ENCODE assay signal across 2 fruit fly cellular contexts in the genomic region with DNA sequence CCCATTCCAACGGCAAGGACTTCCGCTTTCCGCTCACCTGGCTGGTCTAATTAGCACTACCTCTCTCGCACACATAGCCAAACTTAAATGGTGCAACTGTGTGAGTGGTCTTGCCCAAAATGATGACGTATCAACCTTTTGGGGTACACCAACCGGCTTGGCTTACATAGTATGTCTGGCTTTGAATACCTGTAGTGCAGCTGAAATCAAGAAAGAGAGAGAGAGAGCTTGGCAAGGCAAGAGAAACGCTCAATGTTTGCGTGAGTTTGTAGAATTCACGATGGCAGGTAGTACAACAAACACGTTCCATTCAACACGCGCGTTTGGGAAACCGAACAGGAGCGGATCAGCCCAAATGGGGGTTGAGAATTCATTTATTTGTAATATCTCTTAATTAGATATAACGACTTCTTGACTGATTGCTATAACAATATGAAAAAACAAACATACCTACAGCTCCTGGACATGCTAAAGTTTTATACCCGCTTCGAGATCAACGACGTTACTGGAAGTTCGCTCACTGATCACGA.
TF ChIP-seq lines count a peak whose summit lies in the region.

No protein-coding gene starts in this region.

TF ChIP-seq in whole organism, embryonic, 481 proteins besides CTCF, POLR2A, EP300 and RAD21 (continued from another document and continues in another):
- TF ChIP-seq az2 (GFP tag; optimal IDR thresholded peaks at IDR 0.05; lab: Kevin White, UChicago), result peak; percentile 24
- peak; percentile 88 for TF ChIP-seq kni (GFP tag; optimal IDR thresholded peaks at IDR 0.05; lab: Kevin White, UChicago)
- TF ChIP-seq Asciz (GFP tag; optimal IDR thresholded peaks at IDR 0.05; lab: Kevin White, UChicago), result no peak
- no peak for TF ChIP-seq PHDP (tag; optimal IDR thresholded peaks at IDR 0.05; lab: Kevin White, UChicago)
- TF ChIP-seq CG2889 (GFP tag; IDR thresholded peaks at IDR 0.05; lab: Robert Waterston, UW), result no peak
- TF ChIP-seq CG8281 (tag; optimal IDR thresholded peaks at IDR 0.05; lab: Kevin White, UChicago), result no peak
- TF ChIP-seq Awh (GFP tag; IDR thresholded peaks at IDR 0.05; lab: Robert Waterston, UW), result no peak
- TF ChIP-seq H15 (GFP tag; IDR thresholded peaks at IDR 0.05; lab: Robert Waterston, UW), result no peak
- no peak for TF ChIP-seq CG9215 (GFP tag; IDR thresholded peaks at IDR 0.05; lab: Robert Waterston, UW)
- TF ChIP-seq lmd (GFP tag; IDR thresholded peaks at IDR 0.05; lab: Robert Waterston, UW), result peak; percentile 26
- 0 out of 2 replicates have a peak, but pooled peaks have one; percentile 40 for TF ChIP-seq CG42726 (GFP tag; IDR thresholded peaks at IDR 0.05; lab: Robert Waterston, UW; ENCODE audit: partially characterized antibody)
- TF ChIP-seq Atf-2 (GFP tag; optimal IDR thresholded peaks at IDR 0.05; lab: Kevin White, UChicago), result no peak
- no peak for TF ChIP-seq lbe (GFP tag; optimal IDR thresholded peaks at IDR 0.05; lab: Kevin White, UChicago)
- TF ChIP-seq Jarid2 (GFP tag; optimal IDR thresholded peaks at IDR 0.05; lab: Kevin White, UChicago), result no peak
- no peak for TF ChIP-seq CG15073 (GFP tag; optimal IDR thresholded peaks at IDR 0.05; lab: Kevin White, UChicago)
- TF ChIP-seq Opbp (GFP tag; IDR thresholded peaks at IDR 0.05; lab: Robert Waterston, UW; ENCODE audit: partially characterized antibody), result peak; percentile 73; the same call in 2 of the 3 replicates
- TF ChIP-seq Bgb (GFP tag; IDR thresholded peaks at IDR 0.05; lab: Robert Waterston, UW; ENCODE audit: partially characterized antibody), result peak; percentile 52
- no peak for TF ChIP-seq CG12744 (GFP tag; optimal IDR thresholded peaks at IDR 0.05; lab: Kevin White, UChicago)
- TF ChIP-seq CG15696 (tag; optimal IDR thresholded peaks at IDR 0.05; lab: Kevin White, UChicago), result peak; percentile 23
- TF ChIP-seq slp2 (GFP tag; optimal IDR thresholded peaks at IDR 0.05; lab: Kevin White, UChicago), result no peak
- TF ChIP-seq lola (GFP tag; optimal IDR thresholded peaks at IDR 0.05; lab: Kevin White, UChicago), result no peak
- no peak for TF ChIP-seq CG12942 (GFP tag; optimal IDR thresholded peaks at IDR 0.05; lab: Kevin White, UChicago)
- no peak for TF ChIP-seq Optix (GFP tag; IDR thresholded peaks at IDR 0.05; lab: Robert Waterston, UW)
- 0 out of 3 replicates have a peak, but pooled peaks have one; percentile 19 for TF ChIP-seq Doc3 (GFP tag; IDR thresholded peaks at IDR 0.05; lab: Robert Waterston, UW; ENCODE audit: partially characterized antibody)
- TF ChIP-seq peb (GFP tag; IDR thresholded peaks at IDR 0.05; lab: Robert Waterston, UW), result no peak
- peak; percentile 8 for TF ChIP-seq CG4424 (GFP tag; optimal IDR thresholded peaks at IDR 0.05; lab: Kevin White, UChicago)
- no peak for TF ChIP-seq D19A (tag; optimal IDR thresholded peaks at IDR 0.05; lab: Kevin White, UChicago)
- TF ChIP-seq Oli (tag; optimal IDR thresholded peaks at IDR 0.05; lab: Kevin White, UChicago), result peak; percentile 32
- peak; percentile 52 for TF ChIP-seq amos (GFP tag; IDR thresholded peaks at IDR 0.05; lab: Robert Waterston, UW; ENCODE audit: partially characterized antibody)
- TF ChIP-seq cwo (GFP tag; optimal IDR thresholded peaks at IDR 0.05; lab: Kevin White, UChicago), result no peak
- TF ChIP-seq pum (GFP tag; optimal IDR thresholded peaks at IDR 0.05; lab: Kevin White, UChicago), result peak; percentile 12
- peak; percentile 30 for TF ChIP-seq CG15601 (tag; optimal IDR thresholded peaks at IDR 0.05; lab: Kevin White, UChicago)
- 0 out of 2 replicates have a peak, but pooled peaks have one; percentile 24 for TF ChIP-seq al (GFP tag; IDR thresholded peaks at IDR 0.05; lab: Robert Waterston, UW)
- peak; percentile 22 for TF ChIP-seq phol (tag; optimal IDR thresholded peaks at IDR 0.05; lab: Kevin White, UChicago)
- TF ChIP-seq gsb (GFP tag; IDR thresholded peaks at IDR 0.05; lab: Robert Waterston, UW), result no peak
- TF ChIP-seq Spps (tag; optimal IDR thresholded peaks at IDR 0.05; lab: Kevin White, UChicago), result no peak
- no peak for TF ChIP-seq Hr3 (GFP tag; optimal IDR thresholded peaks at IDR 0.05; lab: Kevin White, UChicago)
- no peak for TF ChIP-seq so (GFP tag; IDR thresholded peaks at IDR 0.05; lab: Robert Waterston, UW)
- no peak for TF ChIP-seq CG8478 (optimal IDR thresholded peaks at IDR 0.05; lab: Kevin White, UChicago)
- no peak for TF ChIP-seq hkb (optimal IDR thresholded peaks at IDR 0.05; lab: Kevin White, UChicago)
- TF ChIP-seq hkb (GFP tag; IDR thresholded peaks at IDR 0.05; lab: Robert Waterston, UW), result no peak
- TF ChIP-seq sens-2 (GFP tag; IDR thresholded peaks at IDR 0.05; lab: Robert Waterston, UW), result no peak
- peak; percentile 90 for TF ChIP-seq sens (GFP tag; lab: Kevin White, UChicago)
- TF ChIP-seq stwl (tag; optimal IDR thresholded peaks at IDR 0.05; lab: Kevin White, UChicago), result no peak
- no peak for TF ChIP-seq CG13123 (GFP tag; optimal IDR thresholded peaks at IDR 0.05; lab: Kevin White, UChicago)
- TF ChIP-seq pho (GFP tag; optimal IDR thresholded peaks at IDR 0.05; lab: Kevin White, UChicago), result no peak
- peak in 1 of 2 experiments; percentile 22 for TF ChIP-seq tll (GFP tag; optimal IDR thresholded peaks at IDR 0.05; lab: Kevin White, UChicago)
- TF ChIP-seq ato (GFP tag; IDR thresholded peaks at IDR 0.05; lab: Robert Waterston, UW; ENCODE audit: partially characterized antibody), result no peak
- TF ChIP-seq Drgx (GFP tag; IDR thresholded peaks at IDR 0.05; lab: Robert Waterston, UW), result peak; percentile 45; the same call in 1 of the 2 replicates
- no peak for TF ChIP-seq HHEX (GFP tag; optimal IDR thresholded peaks at IDR 0.05; lab: Kevin White, UChicago)
- no peak for TF ChIP-seq ara (GFP tag; IDR thresholded peaks at IDR 0.05; lab: Robert Waterston, UW)
- TF ChIP-seq mld (GFP tag; IDR thresholded peaks at IDR 0.05; lab: Robert Waterston, UW; ENCODE audit: partially characterized antibody), result no peak
- no peak for TF ChIP-seq CG10959 (GFP tag; IDR thresholded peaks at IDR 0.05; lab: Robert Waterston, UW)
- peak; percentile 45; the same call in 1 of the 2 replicates for TF ChIP-seq sna (GFP tag; IDR thresholded peaks at IDR 0.05; lab: Robert Waterston, UW; ENCODE audit: partially characterized antibody)
- no peak for TF ChIP-seq CG7987 (GFP tag; optimal IDR thresholded peaks at IDR 0.05; lab: Kevin White, UChicago)
- TF ChIP-seq CG17328 (GFP tag; IDR thresholded peaks at IDR 0.05; lab: Robert Waterston, UW), result 0 out of 2 replicates have a peak, but pooled peaks have one; percentile 24
- TF ChIP-seq NFAT (GFP tag; IDR thresholded peaks at IDR 0.05; lab: Robert Waterston, UW), result 0 out of 2 replicates have a peak, but pooled peaks have one; percentile 18
- TF ChIP-seq seq (GFP tag; IDR thresholded peaks at IDR 0.05; lab: Robert Waterston, UW), result peak; percentile 28; the same call in 1 of the 2 replicates
- no peak for TF ChIP-seq CG17829 (tag; optimal IDR thresholded peaks at IDR 0.05; lab: Kevin White, UChicago)
- TF ChIP-seq CG2199 (GFP tag; IDR thresholded peaks at IDR 0.05; lab: Robert Waterston, UW), result no peak
- 0 out of 3 replicates have a peak, but pooled peaks have one; percentile 4 for TF ChIP-seq otp (GFP tag; IDR thresholded peaks at IDR 0.05; lab: Robert Waterston, UW)

TF ChIP-seq in whole organism, prepupa, 60 proteins besides CTCF, POLR2A, EP300 and RAD21 (continued from another document):
- TF ChIP-seq CG8632 (GFP tag; optimal IDR thresholded peaks at IDR 0.05; lab: Kevin White, UChicago), result peak; percentile 3
- TF ChIP-seq OdsH (GFP tag; optimal IDR thresholded peaks at IDR 0.05; lab: Kevin White, UChicago), result no peak
- peak; percentile 63 for TF ChIP-seq eg (GFP tag; IDR thresholded peaks at IDR 0.05; lab: Robert Waterston, UW)
- no peak for TF ChIP-seq Eip75B (GFP tag; optimal IDR thresholded peaks at IDR 0.05; lab: Kevin White, UChicago)
- peak; percentile 67 for TF ChIP-seq Hr4 (GFP tag; optimal IDR thresholded peaks at IDR 0.05; lab: Kevin White, UChicago)
- peak; percentile 30 for TF ChIP-seq CG11762 (GFP tag; optimal IDR thresholded peaks at IDR 0.05; lab: Kevin White, UChicago; ENCODE audit: insufficient read depth)
- TF ChIP-seq esn (GFP tag; optimal IDR thresholded peaks at IDR 0.05; lab: Kevin White, UChicago), result no peak
- peak; percentile 67 for TF ChIP-seq CG6163 (GFP tag; IDR thresholded peaks at IDR 0.05; lab: Robert Waterston, UW)
- TF ChIP-seq spab (GFP tag; optimal IDR thresholded peaks at IDR 0.05; lab: Kevin White, UChicago), result no peak
- no peak for TF ChIP-seq CG16779 (tag; optimal IDR thresholded peaks at IDR 0.05; lab: Kevin White, UChicago)
- peak in 1 of 2 experiments; percentile 79 for TF ChIP-seq ss (GFP tag; optimal IDR thresholded peaks at IDR 0.05; lab: Kevin White, UChicago)
- no peak for TF ChIP-seq Blimp-1 (GFP tag; optimal IDR thresholded peaks at IDR 0.05; lab: Kevin White, UChicago)
- TF ChIP-seq Gug (GFP tag; IDR thresholded peaks at IDR 0.05; lab: Robert Waterston, UW), result 0 out of 2 replicates have a peak, but pooled peaks have one; percentile 25
- no peak for TF ChIP-seq CG3032 (tag; optimal IDR thresholded peaks at IDR 0.05; lab: Kevin White, UChicago)
- peak; percentile 67 for TF ChIP-seq cyc (GFP tag; optimal IDR thresholded peaks at IDR 0.05; lab: Kevin White, UChicago)
- TF ChIP-seq CG15336 (GFP tag; IDR thresholded peaks at IDR 0.05; lab: Robert Waterston, UW), result peak; percentile 29; the same call in 1 of the 2 replicates
- TF ChIP-seq fd85E (GFP tag; optimal IDR thresholded peaks at IDR 0.05; lab: Kevin White, UChicago), result no peak
- peak; percentile 61 for TF ChIP-seq CG31627 (GFP tag; optimal IDR thresholded peaks at IDR 0.05; lab: Kevin White, UChicago)
- no peak for TF ChIP-seq CG10669 (GFP tag; optimal IDR thresholded peaks at IDR 0.05; lab: Kevin White, UChicago)
- TF ChIP-seq CG1621 (tag; optimal IDR thresholded peaks at IDR 0.05; lab: Kevin White, UChicago), result no peak
- TF ChIP-seq CG6276 (GFP tag; optimal IDR thresholded peaks at IDR 0.05; lab: Kevin White, UChicago), result no peak
- no peak for TF ChIP-seq CG9139 (GFP tag; optimal IDR thresholded peaks at IDR 0.05; lab: Kevin White, UChicago)
- TF ChIP-seq CG8119 (GFP tag; IDR thresholded peaks at IDR 0.05; lab: Robert Waterston, UW), result peak; percentile 51; the same call in 1 of the 3 replicates
- no peak for TF ChIP-seq Hr38 (GFP tag; optimal IDR thresholded peaks at IDR 0.05; lab: Kevin White, UChicago)
- peak; percentile 68 for TF ChIP-seq lz (GFP tag; optimal IDR thresholded peaks at IDR 0.05; lab: Kevin White, UChicago)
- peak; percentile 79 for TF ChIP-seq CG11902 (GFP tag; optimal IDR thresholded peaks at IDR 0.05; lab: Kevin White, UChicago)
- TF ChIP-seq Sox15 (GFP tag; optimal IDR thresholded peaks at IDR 0.05; lab: Kevin White, UChicago), result no peak
- no peak for TF ChIP-seq dac (GFP tag; optimal IDR thresholded peaks at IDR 0.05; lab: Kevin White, UChicago)
- TF ChIP-seq CG34406 (GFP tag; optimal IDR thresholded peaks at IDR 0.05; lab: Kevin White, UChicago), result no peak
- TF ChIP-seq Eip78C (GFP tag; lab: Kevin White, UChicago), result peak; percentile 80
- TF ChIP-seq vri (GFP tag; optimal IDR thresholded peaks at IDR 0.05; lab: Kevin White, UChicago), result no peak
- TF ChIP-seq pdm3 (GFP tag; optimal IDR thresholded peaks at IDR 0.05; lab: Kevin White, UChicago), result no peak
- no peak for TF ChIP-seq Lpt (GFP tag; optimal IDR thresholded peaks at IDR 0.05; lab: Kevin White, UChicago)
- peak; percentile 68 for TF ChIP-seq svp (GFP tag; lab: Kevin White, UChicago)
